Fruit fly (Drosophila melanogaster): ENCODE data around the gene CG10602.

DNA sequence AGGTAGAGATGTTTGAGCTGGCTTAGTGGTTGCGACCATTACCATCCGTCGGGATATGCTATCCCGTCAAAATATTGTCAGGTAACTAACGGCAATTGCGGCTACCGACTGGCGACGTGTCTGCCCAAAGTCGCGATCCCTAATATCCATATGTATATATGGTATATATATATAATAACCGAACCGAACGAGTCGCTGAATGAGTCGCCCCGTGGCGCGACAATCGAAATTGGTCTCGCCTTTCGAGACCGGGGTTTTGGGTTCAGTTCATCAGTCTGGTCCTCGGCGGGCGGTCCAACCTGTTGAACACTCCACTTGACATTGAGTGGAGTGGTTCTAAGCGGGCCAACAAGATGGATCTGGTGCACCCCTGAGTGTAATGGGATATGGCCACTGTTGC, 16.2 kb upstream of the CG10602 start:
- TF ChIP-seq CG8301 (tag; optimal IDR thresholded peaks at IDR 0.05) (no peak), CG32121 (GFP tag; IDR thresholded peaks at IDR 0.05) (no peak), CG14655 (GFP tag; optimal IDR thresholded peaks at IDR 0.05) (no peak), gl (tag; optimal IDR thresholded peaks at IDR 0.05) (no peak), Ets98B (GFP tag; IDR thresholded peaks at IDR 0.05) (no peak), Pif1B (GFP tag; optimal IDR thresholded peaks at IDR 0.05) (no peak), CG12605 (GFP tag; IDR thresholded peaks at IDR 0.05) (no peak)

Data from whole organism, pupa.